Worm (Caenorhabditis elegans): ENCODE results near the gene Y42G9A.1.
A peak's percentile ranks its signal among the peaks of the same experiment; 100 is the strongest.

Gene Y42G9A.1

ce11 chrIII:6149467-6150072 is at the start of gene Y42G9A.1, which contains the start of gene wht-7:
TSS of gene Y42G9A.1 (plus strand) at chrIII:6149961.
TSS of gene wht-7 (minus strand) at chrIII:6149597.
- TF ChIP-seq nhr-48 (tag; optimal IDR thresholded peaks at IDR 0.05) (peak; percentile 50), nhr-28 (tag; optimal IDR thresholded peaks at IDR 0.05) (peak; percentile 24), ama-1 (optimal IDR thresholded peaks at IDR 0.05) (no peak), tra-1 (GFP tag; IDR thresholded peaks at IDR 0.05) (no peak), egl-27 (tag; optimal IDR thresholded peaks at IDR 0.05) (no peak), mxl-3 (GFP tag; optimal IDR thresholded peaks at IDR 0.05) (peak; percentile 25), F49E8.2 (tag; optimal IDR thresholded peaks at IDR 0.05; ENCODE audit: borderline replicate concordance) (no peak), lsy-2 (tag; optimal IDR thresholded peaks at IDR 0.05) (peak in 1 of 2 experiments; percentile 5), Y5F2A.4 (GFP tag; optimal IDR thresholded peaks at IDR 0.05) (no peak), saeg-2 (GFP tag; IDR thresholded peaks at IDR 0.05) (0 out of 2 replicates have a peak, but pooled peaks have one; percentile 23), ceh-44 (GFP tag; IDR thresholded peaks at IDR 0.05) (no peak), ztf-11 (tag; optimal IDR thresholded peaks at IDR 0.05) (no peak), pqm-1 (tag; optimal IDR thresholded peaks at IDR 0.05) (peak; percentile 26), fos-1 (tag; optimal IDR thresholded peaks at IDR 0.05) (no peak), lim-7 (GFP tag; IDR thresholded peaks at IDR 0.05) (no peak), dmd-6 (GFP tag; IDR thresholded peaks at IDR 0.05) (peak; percentile 80), daf-16 (GFP tag; optimal IDR thresholded peaks at IDR 0.05) (no peak), daf-16 (tag; optimal IDR thresholded peaks at IDR 0.05) (peak; percentile 92), nhr-11 (tag; optimal IDR thresholded peaks at IDR 0.05) (no peak), Y48G9A.11 (GFP tag; IDR thresholded peaks at IDR 0.05) (peak; percentile 42; the same call in 1 of the 2 replicates), F44E2.7 (GFP tag; IDR thresholded peaks at IDR 0.05) (no peak), nhr-102 (tag; optimal IDR thresholded peaks at IDR 0.05) (peak; percentile 4), php-3 (GFP tag; IDR thresholded peaks at IDR 0.05) (0 out of 2 replicates have a peak, but pooled peaks have one; percentile 46), madf-5 (GFP tag; IDR thresholded peaks at IDR 0.05) (no peak), nhr-111 (GFP tag; optimal IDR thresholded peaks at IDR 0.05) (no peak), F37D6.2 (tag; optimal IDR thresholded peaks at IDR 0.05) (no peak), lin-1 (GFP tag; IDR thresholded peaks at IDR 0.05) (peak; percentile 32; the same call in 1 of the 2 replicates), dve-1 (tag; optimal IDR thresholded peaks at IDR 0.05; ENCODE audit: insufficient read depth) (peak; percentile 68), hlh-30 (tag; optimal IDR thresholded peaks at IDR 0.05; ENCODE audit: insufficient read depth) (peak; percentile 48), ces-1 (GFP tag; optimal IDR thresholded peaks at IDR 0.05) (no peak), arid-1 (GFP tag; conservative IDR thresholded peaks at IDR 0.05) (0 out of 2 replicates have a peak, but pooled peaks have one; percentile 7), hlh-11 (tag; optimal IDR thresholded peaks at IDR 0.05) (peak; percentile 71)

- TF ChIP-seq dmd-8 (GFP tag; IDR thresholded peaks at IDR 0.05): no peak
Measured at ce11 chrIII:6102762-6103161, 47.0 kb upstream of the Y42G9A.1 start, which contains the start of gene C05D10.4. TSS of gene C05D10.4 (minus strand) at chrIII:6102862.

ce11 chrIII:6105897-6106296 is 43.9 kb upstream of the Y42G9A.1 start:
- TF ChIP-seq egl-27 (tag; optimal IDR thresholded peaks at IDR 0.05) (no peak), mes-2 (tag; optimal IDR thresholded peaks at IDR 0.05; ENCODE audit: poor library complexity, severe bottlenecking) (no peak), spr-3 (GFP tag; optimal IDR thresholded peaks at IDR 0.05) (no peak), ceh-62 (tag; optimal IDR thresholded peaks at IDR 0.05) (no peak), unc-62 (GFP tag; optimal IDR thresholded peaks at IDR 0.05 in 1 of 2) (peak in 1 of 2 experiments; percentile 83), unc-62 (tag; optimal IDR thresholded peaks at IDR 0.05) (no peak), zfp-3 (GFP tag; conservative IDR thresholded peaks at IDR 0.05) (no peak), nhr-42 (GFP tag; IDR thresholded peaks at IDR 0.05) (no peak), nhr-11 (tag; optimal IDR thresholded peaks at IDR 0.05) (no peak), lir-3 (tag; optimal IDR thresholded peaks at IDR 0.05) (no peak)

Measured in whole organism, L4 larva.